Worm (Caenorhabditis elegans) whole organism, young adult: ENCODE data around the gene Y116A8C.44.

Experiments used
- B0261.1 ChIP-seq: sonication (generic microtip); optimal IDR thresholded peaks from 2 replicates; lab custom pipeline; 2016; ENCODE audit warnings: mild to moderate bottlenecking, missing genetic modification characterization, moderate library complexity, missing compliant biosample characterization
- D2030.7 ChIP-seq: fragments of 200-800 bp; sonication (Bioruptor generic); IDR thresholded peaks from 2 replicates; pipeline ENCODE4 v1.3.6; 2022; ENCODE audit warnings: missing genetic modification reagents, missing genetic modification characterization, missing compliant biosample characterization
- F10E7.11 ChIP-seq: sonication (generic microtip); optimal IDR thresholded peaks from 2 replicates; lab custom pipeline; 2017; ENCODE audit warnings: mild to moderate bottlenecking, missing genetic modification characterization, moderate library complexity, missing compliant biosample characterization
- F22D6.2 ChIP-seq: sonication (generic microtip); optimal IDR thresholded peaks from 2 replicates; lab custom pipeline; 2016; ENCODE audit warnings: mild to moderate bottlenecking, missing genetic modification characterization, missing compliant biosample characterization
- F37B4.10 ChIP-seq: fragments of 200-800 bp; sonication (Bioruptor generic); IDR thresholded peaks from 2 replicates; pipeline ENCODE4 v1.3.6; 2022; ENCODE audit warnings: missing genetic modification characterization, missing compliant biosample characterization
- F49E8.2 ChIP-seq: sonication (generic microtip); optimal IDR thresholded peaks from 3 replicates; lab custom pipeline; 2017; ENCODE audit warnings: missing genetic modification characterization, mild to moderate bottlenecking, missing compliant biosample characterization, antibody characterized with exemption, moderate library complexity; ENCODE audit not compliant: insufficient read depth
- T26A5.8 ChIP-seq: sonication (generic microtip); optimal IDR thresholded peaks from 2 replicates; lab custom pipeline; 2016; ENCODE audit warnings: missing genetic modification characterization, missing compliant biosample characterization
- Y79H2A.3 ChIP-seq: fragments of 200-800 bp; sonication (Bioruptor generic); conservative IDR thresholded peaks from 2 replicates; pipeline ENCODE4 v1.3.6; 2022; ENCODE audit warnings: missing genetic modification reagents, missing genetic modification characterization, missing compliant biosample characterization
- ZK185.1 ChIP-seq: sonication (generic microtip); optimal IDR thresholded peaks from 2 replicates; lab custom pipeline; 2016; ENCODE audit warnings: mild to moderate bottlenecking, missing genetic modification characterization, missing compliant biosample characterization; ENCODE audit not compliant: poor library complexity, severe bottlenecking
- aptf-2 ChIP-seq: fragments of 200-800 bp; sonication (Bioruptor generic); conservative IDR thresholded peaks from 2 replicates; pipeline ENCODE4 v1.3.6; 2022; ENCODE audit warnings: missing genetic modification reagents, missing genetic modification characterization, missing compliant biosample characterization
- athp-1 ChIP-seq: sonication (generic microtip); optimal IDR thresholded peaks from 2 replicates; lab custom pipeline; 2017; ENCODE audit warnings: mild to moderate bottlenecking, missing genetic modification characterization, missing compliant biosample characterization
- attf-6 ChIP-seq: fragments of 200-800 bp; sonication (Bioruptor generic); IDR thresholded peaks from 2 replicates; pipeline ENCODE4 v1.3.6; 2022; ENCODE audit warnings: missing genetic modification reagents, missing genetic modification characterization, missing compliant biosample characterization
- ccch-3 ChIP-seq: fragments of 200-800 bp; sonication (Bioruptor generic); optimal IDR thresholded peaks from 2 replicates; lab custom pipeline; 2018; ENCODE audit warnings: mild to moderate bottlenecking, missing genetic modification characterization, missing compliant biosample characterization
- ceh-100 ChIP-seq: fragments of 200-800 bp; sonication (Bioruptor generic); IDR thresholded peaks from 2 replicates; pipeline ENCODE4 v1.3.6; 2022; ENCODE audit warnings: missing genetic modification reagents, missing genetic modification characterization, missing compliant biosample characterization
- ceh-27 ChIP-seq: fragments of 200-800 bp; sonication (Bioruptor generic); optimal IDR thresholded peaks from 2 replicates; lab custom pipeline; 2018; ENCODE audit warnings: mild to moderate bottlenecking, missing genetic modification characterization, moderate library complexity, missing compliant biosample characterization
- ceh-79 ChIP-seq: sonication (generic microtip); optimal IDR thresholded peaks from 2 replicates; lab custom pipeline; 2017; ENCODE audit warnings: mild to moderate bottlenecking, missing genetic modification characterization, missing compliant biosample characterization
- dox-1 ChIP-seq: fragments of 200-800 bp; sonication (Bioruptor generic); IDR thresholded peaks from 2 replicates; pipeline ENCODE4 v1.3.6; 2022; ENCODE audit warnings: missing genetic modification reagents, missing genetic modification characterization, missing compliant biosample characterization
- dpff-1 ChIP-seq: sonication (generic microtip); optimal IDR thresholded peaks from 2 replicates; lab custom pipeline; 2017; ENCODE audit warnings: mild to moderate bottlenecking, missing genetic modification characterization, missing compliant biosample characterization
- egl-18 ChIP-seq: fragments of 200-800 bp; sonication (Bioruptor generic); IDR thresholded peaks from 2 replicates; pipeline ENCODE4 v1.3.6; 2022; ENCODE audit warnings: missing genetic modification reagents, missing genetic modification characterization, missing compliant biosample characterization
- egl-44 ChIP-seq: fragments of 200-800 bp; sonication (Bioruptor generic); IDR thresholded peaks from 2 replicates; pipeline ENCODE4 v1.3.6; 2022; ENCODE audit warnings: missing genetic modification reagents, missing genetic modification characterization, missing compliant biosample characterization
- egrh-3 ChIP-seq: fragments of 200-800 bp; sonication (Bioruptor generic); IDR thresholded peaks from 2 replicates; pipeline ENCODE4 v1.3.6; 2022; ENCODE audit warnings: missing genetic modification reagents, missing genetic modification characterization, missing compliant biosample characterization
- hlh-26 ChIP-seq: fragments of 200-800 bp; sonication (Bioruptor generic); conservative IDR thresholded peaks from 2 replicates; pipeline ENCODE4 v1.3.6; 2022; ENCODE audit warnings: missing genetic modification reagents, missing genetic modification characterization, missing compliant biosample characterization
- let-607 ChIP-seq, 2 experiments: fragments of 200-800 bp in 1 of 2; sonication (Bioruptor generic) in 1 of 2; sonication (generic microtip) in 1 of 2; optimal IDR thresholded peaks; 2 replicates each; lab custom pipeline; 2016 to 2018; ENCODE audit warnings: mild to moderate bottlenecking in 2 of 2, missing compliant biosample characterization in 2 of 2, missing genetic modification characterization in 2 of 2, moderate library complexity in 2 of 2, missing genotype in 1 of 2
- lin-54 ChIP-seq: fragments of 200-800 bp; sonication (Bioruptor generic); optimal IDR thresholded peaks from 2 replicates; lab custom pipeline; 2018; ENCODE audit warnings: mild to moderate bottlenecking, missing genetic modification characterization, missing compliant biosample characterization
- lir-1 ChIP-seq: fragments of 200-800 bp; sonication (Bioruptor generic); conservative IDR thresholded peaks from 2 replicates; pipeline ENCODE4 v1.3.6; 2022; ENCODE audit warnings: missing genetic modification reagents, missing genetic modification characterization, missing compliant biosample characterization
- lsy-27 ChIP-seq: sonication (generic microtip); optimal IDR thresholded peaks from 2 replicates; lab custom pipeline; 2017; ENCODE audit warnings: missing genetic modification characterization, mild to moderate bottlenecking, missing compliant biosample characterization, antibody characterized with exemption, missing genotype, borderline replicate concordance; ENCODE audit not compliant: insufficient read depth
- madf-3 ChIP-seq: fragments of 200-800 bp; sonication (Bioruptor generic); IDR thresholded peaks from 2 replicates; pipeline ENCODE4 v1.3.6; 2022; ENCODE audit warnings: missing genetic modification reagents, missing genetic modification characterization, missing compliant biosample characterization
- mcd-1 ChIP-seq: fragments of 200-800 bp; sonication (Bioruptor generic); IDR thresholded peaks from 2 replicates; pipeline ENCODE4 v1.3.6; 2022; ENCODE audit warnings: missing genetic modification reagents, missing genetic modification characterization, missing compliant biosample characterization
- nhr-179 ChIP-seq: sonication (generic microtip); optimal IDR thresholded peaks from 2 replicates; lab custom pipeline; 2016; ENCODE audit warnings: mild to moderate bottlenecking, missing genetic modification characterization, missing compliant biosample characterization
- nhr-27 ChIP-seq: fragments of 200-800 bp; sonication (Bioruptor generic); optimal IDR thresholded peaks from 2 replicates; lab custom pipeline; 2018; ENCODE audit warnings: mild to moderate bottlenecking, missing genetic modification characterization, moderate library complexity, missing compliant biosample characterization
- nhr-80 ChIP-seq: sonication (generic microtip); optimal IDR thresholded peaks from 2 replicates; lab custom pipeline; 2016; ENCODE audit warnings: missing genetic modification characterization, missing compliant biosample characterization
- repo-1 ChIP-seq: sonication (generic microtip); optimal IDR thresholded peaks from 2 replicates; lab custom pipeline; 2017; ENCODE audit warnings: mild to moderate bottlenecking, missing genetic modification characterization, missing compliant biosample characterization
- sdz-38 ChIP-seq: sonication (generic microtip); optimal IDR thresholded peaks from 2 replicates; lab custom pipeline; 2016; ENCODE audit warnings: missing genotype, missing genetic modification characterization, missing compliant biosample characterization
- snpc-3.4 ChIP-seq: sonication (generic microtip); optimal IDR thresholded peaks from 2 replicates; lab custom pipeline; 2017; ENCODE audit warnings: missing genetic modification characterization, mild to moderate bottlenecking, missing compliant biosample characterization, antibody characterized with exemption, moderate library complexity, missing genotype, missing genetic modification reagents
- snpc-4 ChIP-seq, 5 experiments: fragments of 150-350 bp in 1 of 5; sonication (generic microtip) in 4 of 5; optimal IDR thresholded peaks; 2 replicates each; lab custom pipeline; 2014 to 2018; ENCODE audit warnings: missing genetic modification characterization in 5 of 5, missing biosample characterization in 3 of 5, antibody characterized with exemption in 2 of 5, mild to moderate bottlenecking in 2 of 5, missing compliant biosample characterization in 2 of 5, missing genotype in 2 of 5, moderate library complexity in 2 of 5, missing genetic modification reagents in 1 of 5
- sptf-2 ChIP-seq: fragments of 200-800 bp; sonication (Bioruptor generic); optimal IDR thresholded peaks from 2 replicates; lab custom pipeline; 2018; ENCODE audit warnings: mild to moderate bottlenecking, missing genetic modification characterization, missing compliant biosample characterization
- tbx-9 ChIP-seq: sonication (generic microtip); optimal IDR thresholded peaks from 2 replicates; lab custom pipeline; 2016; ENCODE audit warnings: borderline replicate concordance, missing genetic modification characterization, inconsistent platforms, missing compliant biosample characterization
- ztf-22 ChIP-seq: fragments of 200-800 bp; sonication (Bioruptor generic); optimal IDR thresholded peaks from 2 replicates; lab custom pipeline; 2018; ENCODE audit warnings: mild to moderate bottlenecking, missing genetic modification characterization, moderate library complexity, missing compliant biosample characterization

Y116A8C.44 gene

ce11 chrIV:17087384-17088099 is 29.6 kb upstream of the Y116A8C.44 start, which contains the start of the genes snx-13 and snr-1 (continued):
- TF ChIP-seq repo-1 (tag; lab: Kevin White, UChicago), result no peak
- peak; percentile 72 for TF ChIP-seq ccch-3 (GFP tag; lab: Kevin White, UChicago)
- peak; percentile 99 for TF ChIP-seq madf-3 (GFP tag; lab: Robert Waterston, UW)
- TF ChIP-seq D2030.7 (GFP tag; lab: Robert Waterston, UW), result peak; percentile 91
- peak; percentile 81 for TF ChIP-seq ceh-27 (GFP tag; lab: Kevin White, UChicago)
- TF ChIP-seq T26A5.8 (tag; lab: Kevin White, UChicago), result no peak
- peak; percentile 20 for TF ChIP-seq B0261.1 (tag; lab: Kevin White, UChicago)
- no peak for TF ChIP-seq ceh-79
- TF ChIP-seq egrh-3, result peak; percentile 50; the same call in 1 of the 2 replicates
- TF ChIP-seq hlh-26 (GFP tag; lab: Robert Waterston, UW), result no peak
- TF ChIP-seq F10E7.11 (tag; lab: Kevin White, UChicago), result no peak
- TF ChIP-seq lin-54 (GFP tag; lab: Kevin White, UChicago), result peak; percentile 83
- no peak for TF ChIP-seq tbx-9 (tag; lab: Kevin White, UChicago)
- TF ChIP-seq F49E8.2 (tag; lab: Kevin White, UChicago), result peak; percentile 64
- TF ChIP-seq lsy-27, result no peak
- TF ChIP-seq Y79H2A.3 (GFP tag; lab: Robert Waterston, UW), result peak; percentile 82; the same call in 1 of the 2 replicates
- TF ChIP-seq let-607 (tag; optimal IDR thresholded peaks at IDR 0.05; lab: Kevin White, UChicago), result peak in 1 of 2 experiments; percentile 59
- peak; percentile 55 for TF ChIP-seq ZK185.1 (tag; lab: Kevin White, UChicago)
- TF ChIP-seq dox-1 (GFP tag; lab: Robert Waterston, UW), result peak; percentile 91
- peak; percentile 15 for TF ChIP-seq F22D6.2 (tag; lab: Kevin White, UChicago)
- peak; percentile 13 for TF ChIP-seq nhr-80 (tag; lab: Kevin White, UChicago)
- no peak for TF ChIP-seq ztf-22
- no peak for TF ChIP-seq egl-44 (GFP tag; lab: Robert Waterston, UW)
- TF ChIP-seq athp-1 (tag; lab: Kevin White, UChicago), result peak; percentile 82
- TF ChIP-seq dpff-1 (tag; lab: Kevin White, UChicago), result no peak
- TF ChIP-seq nhr-179 (tag; lab: Kevin White, UChicago), result no peak
- TF ChIP-seq F37B4.10, result no peak
- TF ChIP-seq aptf-2 (GFP tag; lab: Robert Waterston, UW), result peak; percentile 80
- no peak for TF ChIP-seq nhr-27 (tag; lab: Kevin White, UChicago)
- peak; percentile 88 for TF ChIP-seq attf-6 (GFP tag; lab: Robert Waterston, UW)
- no peak for TF ChIP-seq sdz-38 (tag; lab: Kevin White, UChicago)
- peak; percentile 80 for TF ChIP-seq lir-1 (GFP tag; lab: Robert Waterston, UW)
- TF ChIP-seq, all 124 proteins: peak for 58

- TF ChIP-seq lin-54 (GFP tag; lab: Kevin White, UChicago) (peak; percentile 9), madf-3 (GFP tag; lab: Robert Waterston, UW) (peak; percentile 53; the same call in 1 of the 2 replicates), attf-6 (GFP tag; lab: Robert Waterston, UW) (peak; percentile 86), snpc-3.4 (tag; lab: Kevin White, UChicago) (peak; percentile 15), ceh-100 (GFP tag; lab: Robert Waterston, UW) (peak; percentile 84), sptf-2 (GFP tag; lab: Kevin White, UChicago) (no peak), mcd-1 (GFP tag; lab: Robert Waterston, UW) (peak; percentile 34; the same call in 1 of the 2 replicates), egl-18 (GFP tag; lab: Robert Waterston, UW) (no peak), D2030.7 (GFP tag; lab: Robert Waterston, UW) (peak; percentile 43; the same call in 1 of the 2 replicates), snpc-4 (GFP tag; optimal IDR thresholded peaks at IDR 0.05; lab: Kevin White, UChicago) (no peak), snpc-4 (tag; optimal IDR thresholded peaks at IDR 0.05; lab: Kevin White, UChicago) (peak in 2 of 4 experiments; percentile 28 to 76), F49E8.2 (tag; lab: Kevin White, UChicago) (peak; percentile 19)
Observed at ce11 chrIV:17084839-17085238, 26.9 kb upstream of the Y116A8C.44 start.
